Worm (Caenorhabditis elegans) whole organism, L1 larva: ENCODE measurements around the gene sod-1.
A peak's percentile ranks its signal among the peaks of the same experiment; 100 is the strongest.

Experiments used
- C04F5.9 ChIP-seq: sonication (generic microtip); optimal IDR thresholded peaks from 2 replicates; lab custom pipeline; 2016; ENCODE audit warnings: missing genetic modification characterization, missing compliant biosample characterization
- C16A3.4 ChIP-seq: fragments of 150-350 bp; optimal IDR thresholded peaks from 2 replicates; lab custom pipeline; 2014; ENCODE audit warnings: missing biosample characterization, missing genetic modification characterization
- F16B12.6 ChIP-seq: fragments of 150-350 bp; optimal IDR thresholded peaks from 2 replicates; lab custom pipeline; 2014; ENCODE audit warnings: missing biosample characterization, missing genetic modification characterization
- Y116A8C.19 ChIP-seq: sonication (generic microtip); optimal IDR thresholded peaks from 2 replicates; lab custom pipeline; 2016; ENCODE audit warnings: missing compliant biosample characterization, missing genetic modification characterization, borderline replicate concordance
- alr-1 ChIP-seq: fragments of 200-800 bp; sonication (Bioruptor generic); optimal IDR thresholded peaks from 2 replicates; lab custom pipeline; 2018; ENCODE audit warnings: borderline replicate concordance, mild to moderate bottlenecking, missing genetic modification characterization, missing compliant biosample characterization
- aly-2 ChIP-seq: fragments of 150-350 bp; optimal IDR thresholded peaks from 2 replicates; lab custom pipeline; 2014; ENCODE audit warnings: missing biosample characterization, missing genetic modification characterization
- blmp-1 ChIP-seq: fragments of 150-350 bp; optimal IDR thresholded peaks from 2 replicates; lab custom pipeline; 2014; ENCODE audit warnings: missing biosample characterization, missing genetic modification characterization
- ceh-82 ChIP-seq, 3 experiments: fragments of 150-350 bp in 1 of 3; sonication (generic microtip) in 2 of 3; optimal IDR thresholded peaks; 2 replicates each; lab custom pipeline; 2014 to 2017; ENCODE audit warnings: missing biosample characterization in 3 of 3, missing genetic modification characterization in 3 of 3
- ceh-88 ChIP-seq: fragments of 200-800 bp; sonication (Bioruptor generic); IDR thresholded peaks from 2 replicates; pipeline ENCODE4 v1.3.6; 2022; ENCODE audit warnings: missing genetic modification characterization, missing compliant biosample characterization
- ceh-90 ChIP-seq: sonication (generic microtip); optimal IDR thresholded peaks from 2 replicates; lab custom pipeline; 2016; ENCODE audit warnings: missing genetic modification characterization, missing compliant biosample characterization
- dpl-1 ChIP-seq, 3 experiments: fragments of 150-350 bp in 2 of 3; sonication (generic microtip) in 1 of 3; optimal IDR thresholded peaks; 2 replicates each; lab custom pipeline; 2014 to 2017; ENCODE audit warnings: missing biosample characterization in 3 of 3, missing genetic modification characterization in 3 of 3, missing genetic modification reagents in 3 of 3
- dsc-1 ChIP-seq: sonication (generic microtip); optimal IDR thresholded peaks from 2 replicates; lab custom pipeline; 2016; ENCODE audit warnings: mild to moderate bottlenecking, missing genetic modification characterization, missing compliant biosample characterization
- efl-1 ChIP-seq, 4 experiments: fragments of 150-350 bp; optimal IDR thresholded peaks in 3 of 4; peaks in 1 of 4; 1 replicate in 1 of 4; 2 replicates in 3 of 4; lab custom pipeline; 2014; ENCODE audit warnings: missing biosample characterization in 2 of 4, missing genetic modification characterization in 2 of 4, missing genetic modification reagents in 2 of 4
- egl-13 ChIP-seq: sonication (generic microtip); optimal IDR thresholded peaks from 2 replicates; lab custom pipeline; 2016; ENCODE audit warnings: missing genotype, missing genetic modification reagents, missing genetic modification characterization, missing compliant biosample characterization
- elt-3 ChIP-seq, 6 experiments: fragments of 150-350 bp in 1 of 6; sonication (generic microtip); optimal IDR thresholded peaks; 2 replicates each; lab custom pipeline; 2017 to 2018; ENCODE audit warnings: missing biosample characterization in 6 of 6, missing genetic modification characterization in 6 of 6, inconsistent platforms in 1 of 6
- ets-5 ChIP-seq: fragments of 200-800 bp; sonication (Bioruptor generic); IDR thresholded peaks from 2 replicates; pipeline ENCODE4 v1.3.6; 2022; ENCODE audit warnings: missing genetic modification characterization, missing compliant biosample characterization
- fkh-4 ChIP-seq: sonication (generic microtip); optimal IDR thresholded peaks from 2 replicates; lab custom pipeline; 2016; ENCODE audit warnings: missing compliant biosample characterization, missing genetic modification characterization, borderline replicate concordance
- fkh-8 ChIP-seq: sonication (generic microtip); optimal IDR thresholded peaks from 2 replicates; lab custom pipeline; 2016; ENCODE audit warnings: mild to moderate bottlenecking, missing genetic modification characterization, missing compliant biosample characterization
- fos-1 ChIP-seq: fragments of 150-350 bp; optimal IDR thresholded peaks from 2 replicates; lab custom pipeline; 2014; ENCODE audit warnings: missing biosample characterization, missing genetic modification characterization
- hlh-17 ChIP-seq: fragments of 200-800 bp; sonication (Bioruptor generic); optimal IDR thresholded peaks from 2 replicates; lab custom pipeline; 2018; ENCODE audit warnings: missing genetic modification characterization, mild to moderate bottlenecking, missing compliant biosample characterization, moderate library complexity, borderline replicate concordance
- hlh-4 ChIP-seq: sonication (generic microtip); optimal IDR thresholded peaks from 2 replicates; lab custom pipeline; 2016; ENCODE audit warnings: mild to moderate bottlenecking, missing genetic modification characterization, missing compliant biosample characterization
- isw-1 ChIP-seq: fragments of 200-800 bp; sonication (Bioruptor generic); IDR thresholded peaks from 2 replicates; pipeline ENCODE4 v1.3.6; 2022; ENCODE audit warnings: missing genetic modification characterization, missing compliant biosample characterization
- jun-1 ChIP-seq: fragments of 150-350 bp; optimal IDR thresholded peaks from 2 replicates; lab custom pipeline; 2014; ENCODE audit warnings: missing biosample characterization, missing genetic modification reagents, missing genetic modification characterization
- lin-14 ChIP-seq: fragments of 200-800 bp; sonication (Bioruptor generic); optimal IDR thresholded peaks from 2 replicates; lab custom pipeline; 2018; ENCODE audit warnings: mild to moderate bottlenecking, missing genetic modification characterization, moderate library complexity, missing compliant biosample characterization
- lin-39 ChIP-seq: fragments of 150-350 bp; optimal IDR thresholded peaks from 2 replicates; lab custom pipeline; 2014; ENCODE audit warnings: missing biosample characterization, missing genetic modification reagents, missing genetic modification characterization
- lir-3 ChIP-seq: sonication (generic microtip); optimal IDR thresholded peaks from 2 replicates; lab custom pipeline; 2016; ENCODE audit warnings: mild to moderate bottlenecking, missing genetic modification characterization, moderate library complexity, missing compliant biosample characterization; ENCODE audit not compliant: poor library complexity
- mdl-1 ChIP-seq, 2 experiments: fragments of 150-350 bp; optimal IDR thresholded peaks; 2 replicates each; lab custom pipeline; 2014 to 2017; ENCODE audit warnings: missing biosample characterization in 2 of 2, missing genetic modification characterization in 2 of 2, inconsistent platforms in 1 of 2
- mep-1 ChIP-seq: fragments of 150-350 bp; optimal IDR thresholded peaks from 2 replicates; lab custom pipeline; 2014; ENCODE audit warnings: missing biosample characterization, missing genetic modification characterization
- nhr-19 ChIP-seq: fragments of 200-800 bp; sonication (Bioruptor generic); conservative IDR thresholded peaks from 2 replicates; pipeline ENCODE4 v1.3.6; 2022; ENCODE audit warnings: missing genetic modification characterization, missing compliant biosample characterization
- nhr-237 ChIP-seq: fragments of 150-350 bp; optimal IDR thresholded peaks from 2 replicates; lab custom pipeline; 2014; ENCODE audit warnings: missing biosample characterization, missing genetic modification characterization
- nhr-28 ChIP-seq: fragments of 150-350 bp; optimal IDR thresholded peaks from 2 replicates; lab custom pipeline; 2014; ENCODE audit warnings: missing biosample characterization, missing genetic modification characterization
- nhr-76 ChIP-seq: sonication (generic microtip); optimal IDR thresholded peaks from 2 replicates; lab custom pipeline; 2017; ENCODE audit warnings: missing biosample characterization, missing genetic modification characterization
- nhr-90 ChIP-seq: sonication (generic microtip); optimal IDR thresholded peaks from 2 replicates; lab custom pipeline; 2016; ENCODE audit warnings: mild to moderate bottlenecking, missing genetic modification characterization, missing compliant biosample characterization; ENCODE audit not compliant: poor library complexity
- pag-3 ChIP-seq: sonication (generic microtip); optimal IDR thresholded peaks from 2 replicates; lab custom pipeline; 2017; ENCODE audit warnings: missing genetic modification characterization, mild to moderate bottlenecking, missing compliant biosample characterization, antibody characterized with exemption, borderline replicate concordance; ENCODE audit not compliant: insufficient read depth
- pax-3 ChIP-seq: fragments of 200-800 bp; sonication (Bioruptor generic); optimal IDR thresholded peaks from 2 replicates; lab custom pipeline; 2018; ENCODE audit warnings: mild to moderate bottlenecking, missing genetic modification characterization, moderate library complexity, missing compliant biosample characterization
- pqm-1 ChIP-seq: sonication (generic microtip); optimal IDR thresholded peaks from 3 replicates; lab custom pipeline; 2017; ENCODE audit warnings: missing biosample characterization, missing genetic modification characterization
- rnt-1 ChIP-seq: sonication (generic microtip); optimal IDR thresholded peaks from 2 replicates; lab custom pipeline; 2016; ENCODE audit warnings: mild to moderate bottlenecking, missing genetic modification characterization, moderate library complexity, missing compliant biosample characterization
- skn-1 ChIP-seq: fragments of 150-350 bp; optimal IDR thresholded peaks from 2 replicates; lab custom pipeline; 2014; ENCODE audit warnings: missing biosample characterization, missing genetic modification characterization
- snpc-4 ChIP-seq: fragments of 150-350 bp; optimal IDR thresholded peaks from 2 replicates; lab custom pipeline; 2014; ENCODE audit warnings: missing biosample characterization, missing genetic modification characterization
- snu-23 ChIP-seq: sonication (generic microtip); optimal IDR thresholded peaks from 2 replicates; lab custom pipeline; 2016; ENCODE audit warnings: missing genetic modification characterization, missing compliant biosample characterization
- sup-37 ChIP-seq: fragments of 200-800 bp; sonication (Bioruptor generic); optimal IDR thresholded peaks from 2 replicates; lab custom pipeline; 2018; ENCODE audit warnings: mild to moderate bottlenecking, missing genetic modification characterization, missing compliant biosample characterization
- unc-130 ChIP-seq: fragments of 150-350 bp; optimal IDR thresholded peaks from 2 replicates; lab custom pipeline; 2017; ENCODE audit warnings: missing biosample characterization, missing genetic modification characterization, inconsistent platforms
- unc-86 ChIP-seq: sonication (generic microtip); optimal IDR thresholded peaks from 2 replicates; lab custom pipeline; 2016; ENCODE audit warnings: missing genetic modification characterization, missing compliant biosample characterization
- unc-98 ChIP-seq: fragments of 200-800 bp; sonication (Bioruptor generic); IDR thresholded peaks from 2 replicates; pipeline ENCODE4 v1.3.6; 2022; ENCODE audit warnings: missing genetic modification characterization, missing compliant biosample characterization
- vab-15 ChIP-seq: sonication (generic microtip); optimal IDR thresholded peaks from 2 replicates; lab custom pipeline; 2017; ENCODE audit warnings: missing genotype, mild to moderate bottlenecking, missing genetic modification characterization, missing compliant biosample characterization
- xbp-1 ChIP-seq: sonication (generic microtip); optimal IDR thresholded peaks from 2 replicates; lab custom pipeline; 2016; ENCODE audit warnings: missing genetic modification characterization, missing compliant biosample characterization
- ztf-11 ChIP-seq, 2 experiments: sonication (generic microtip); optimal IDR thresholded peaks; 2 replicates each; lab custom pipeline; 2016 to 2017; ENCODE audit warnings: missing genetic modification characterization in 2 of 2, missing biosample characterization in 1 of 2, missing compliant biosample characterization in 1 of 2
- ztf-4 ChIP-seq: fragments of 150-350 bp; optimal IDR thresholded peaks from 2 replicates; lab custom pipeline; 2014; ENCODE audit warnings: missing biosample characterization, missing genetic modification characterization

sod-1 gene

ce11 chrII:6955084-6955697 is 18.5 kb downstream of the sod-1 start:
- TF ChIP-seq aly-2 (tag; lab: Kevin White, UChicago) (peak; percentile 7), ztf-4 (peak; percentile 10), nhr-90 (no peak)

DNA sequence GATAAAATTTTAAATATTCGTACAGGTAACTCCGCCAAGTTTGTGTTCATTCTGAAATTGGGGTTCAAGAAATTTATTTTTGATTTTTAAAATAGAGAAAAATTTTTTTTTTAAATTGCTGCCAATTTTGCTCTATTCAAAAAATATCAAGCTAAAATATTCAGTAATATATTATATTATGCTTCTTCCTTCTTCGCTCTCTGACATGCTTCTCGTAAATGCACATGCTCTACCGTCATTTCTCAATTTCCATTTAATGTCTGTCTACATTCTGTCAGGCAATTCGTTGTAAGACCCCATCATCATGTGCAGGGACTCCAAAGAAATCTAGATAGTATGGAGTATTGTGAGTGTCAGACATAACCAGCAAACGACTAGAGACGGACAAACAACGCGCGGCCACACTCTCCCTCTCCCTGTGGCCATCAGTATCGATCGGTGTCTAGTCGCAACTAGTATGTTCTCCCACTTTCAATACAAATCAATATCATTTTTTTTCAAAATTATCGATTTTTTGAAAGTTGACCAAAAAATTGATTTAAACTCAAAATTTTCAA is 22.4 kb downstream of the sod-1 start, which contains the start of the genes malt-1 and ceh-38:
Gene malt-1, minus strand, starts transcription at position 51 of the 557 bp plus-strand sequence.
Gene ceh-38, plus strand, starts transcription at position 277 of the 557 bp plus-strand sequence.
- peak; percentile 99 for TF ChIP-seq C04F5.9 (tag; lab: Kevin White, UChicago)
- peak; percentile 45 for TF ChIP-seq ceh-90 (tag; lab: Kevin White, UChicago)
- peak; percentile 81 to 94 (median 84) for TF ChIP-seq ceh-82 (tag; optimal IDR thresholded peaks at IDR 0.05; lab: Kevin White, UChicago)
- TF ChIP-seq nhr-19: peak; percentile 92
- TF ChIP-seq unc-130 (tag; lab: Kevin White, UChicago): peak; percentile 32
- peak; percentile 97 for TF ChIP-seq unc-86 (tag; lab: Kevin White, UChicago)
- TF ChIP-seq dpl-1 (GFP tag; optimal IDR thresholded peaks at IDR 0.05; lab: Kevin White, UChicago): peak; percentile 76 to 85 (median 84)
- TF ChIP-seq lin-39 (tag; lab: Kevin White, UChicago): peak; percentile 94
- no peak for TF ChIP-seq alr-1 (tag; lab: Kevin White, UChicago)
- peak; percentile 98 for TF ChIP-seq lin-14
- peak in 1 of 2 experiments; percentile 87 for TF ChIP-seq ztf-11 (tag; optimal IDR thresholded peaks at IDR 0.05; lab: Kevin White, UChicago)
- peak; percentile 93 for TF ChIP-seq xbp-1 (tag; lab: Kevin White, UChicago)
- 0 out of 2 replicates have a peak, but pooled peaks have one; percentile 4 for TF ChIP-seq unc-98
- TF ChIP-seq mdl-1 (tag; optimal IDR thresholded peaks at IDR 0.05; lab: Kevin White, UChicago): peak; percentile 77 to 97
- TF ChIP-seq jun-1 (tag; lab: Kevin White, UChicago): peak; percentile 92
- TF ChIP-seq pax-3: peak; percentile 86
- no peak for TF ChIP-seq Y116A8C.19
- TF ChIP-seq sup-37 (GFP tag; lab: Kevin White, UChicago): peak; percentile 74
- peak; percentile 64 for TF ChIP-seq F16B12.6
- peak; percentile 87 for TF ChIP-seq lir-3 (tag; lab: Kevin White, UChicago)
- TF ChIP-seq skn-1 (tag; lab: Kevin White, UChicago): peak; percentile 93
- TF ChIP-seq fkh-4: peak; percentile 67
- TF ChIP-seq pag-3 (tag; lab: Kevin White, UChicago): no peak
- peak; percentile 97 for TF ChIP-seq C16A3.4 (tag; lab: Kevin White, UChicago)
- peak; percentile 94 for TF ChIP-seq fos-1
- peak in 3 of 6 experiments; percentile 19 to 76 (median 75) for TF ChIP-seq elt-3 (tag; optimal IDR thresholded peaks at IDR 0.05; lab: Kevin White, UChicago)
- TF ChIP-seq nhr-28: no peak
- TF ChIP-seq efl-1 (optimal IDR thresholded peaks at IDR 0.05; lab: Kevin White, UChicago): peak; percentile 90 to 94
- TF ChIP-seq efl-1 (GFP tag; optimal IDR thresholded peaks at IDR 0.05 in 1 of 2; lab: Kevin White, UChicago): peak; percentile 77 to 98
- TF ChIP-seq rnt-1: peak; percentile 95
- TF ChIP-seq nhr-237 (tag; lab: Kevin White, UChicago): peak; percentile 90
- TF ChIP-seq blmp-1 (tag; lab: Kevin White, UChicago): peak; percentile 86
- TF ChIP-seq mep-1 (tag; lab: Kevin White, UChicago): peak; percentile 97
- no peak for TF ChIP-seq pqm-1 (tag; lab: Kevin White, UChicago)
- TF ChIP-seq isw-1 (GFP tag; lab: Robert Waterston, UW): peak; percentile 89
- peak; percentile 88 for TF ChIP-seq egl-13
- TF ChIP-seq snpc-4 (tag; lab: Kevin White, UChicago): peak; percentile 93
- TF ChIP-seq hlh-4 (tag; lab: Kevin White, UChicago): no peak
- TF ChIP-seq nhr-76 (tag; lab: Kevin White, UChicago): no peak
- peak; percentile 78 for TF ChIP-seq vab-15 (tag; lab: Kevin White, UChicago)
- TF ChIP-seq hlh-17: no peak
- peak; percentile 97 for TF ChIP-seq fkh-8
- TF ChIP-seq dsc-1: peak; percentile 92
- TF ChIP-seq ceh-88: peak; percentile 84
- TF ChIP-seq snu-23: peak; percentile 98
- TF ChIP-seq ets-5 (GFP tag; lab: Robert Waterston, UW): no peak
